Fruit fly (Drosophila melanogaster) whole organism: ENCODE measurements around the gene cype.

Experiments used
- CG8478 ChIP-seq: fragments of >200 bp; optimal IDR thresholded peaks from 2 replicates; lab custom pipeline; 2018; ENCODE audit warnings: inconsistent platforms
- EcR ChIP-seq, 2 experiments: fragments of >200 bp; optimal IDR thresholded peaks; 2 replicates each; lab custom pipeline; 2017; ENCODE audit warnings: missing biosample characterization in 2 of 2, missing genetic modification characterization in 2 of 2, missing genetic modification reagents in 2 of 2
- pan ChIP-seq: fragments of >200 bp; optimal IDR thresholded peaks from 2 replicates; lab custom pipeline; 2017
- psq ChIP-seq: fragments of >200 bp; optimal IDR thresholded peaks from 2 replicates; lab custom pipeline; 2017

- TF ChIP-seq psq (no peak), CG8478 (lab: Kevin White, UChicago) (no peak), pan (lab: Kevin White, UChicago) (no peak), EcR (GFP tag; optimal IDR thresholded peaks at IDR 0.05; lab: Kevin White, UChicago) (no peak)
These were observed 47.2 kb downstream of the cype start for dm6 chr2L:5374216-5374615.
